Fruit fly (Drosophila melanogaster) whole organism, embryonic: ENCODE data around the gene CG13690.

Source experiments
- Awh ChIP-seq: fragments of 200-800 bp; sonication (Bioruptor generic); IDR thresholded peaks from 2 replicates; pipeline ENCODE4, ENCODE4 v1.3.6; 2022; ENCODE audit warnings: missing biosample characterization, missing genetic modification characterization
- CG10209 ChIP-seq: fragments of 200-800 bp; sonication (Bioruptor generic); optimal IDR thresholded peaks from 3 replicates; lab custom pipeline; 2017; ENCODE audit warnings: missing biosample characterization, mild to moderate bottlenecking, missing genetic modification characterization, missing genetic modification reagents
- CG10267 ChIP-seq: fragments of 200-800 bp; sonication (Bioruptor generic); optimal IDR thresholded peaks from 2 replicates; lab custom pipeline; 2018; ENCODE audit warnings: missing biosample characterization, mild to moderate bottlenecking, missing genetic modification characterization, moderate library complexity
- CG10565 ChIP-seq: fragments of 200-800 bp; sonication (Bioruptor generic); optimal IDR thresholded peaks from 3 replicates; lab custom pipeline; 2016; ENCODE audit warnings: missing biosample characterization, mild to moderate bottlenecking, missing genetic modification characterization
- CG11696 ChIP-seq: fragments of 200-800 bp; sonication (Bioruptor generic); IDR thresholded peaks from 2 replicates; pipeline ENCODE4 v1.3.6; 2022; ENCODE audit warnings: missing biosample characterization, missing genetic modification characterization
- CG12769 ChIP-seq: fragments of 200-800 bp; sonication (Bioruptor generic); optimal IDR thresholded peaks from 2 replicates; lab custom pipeline; 2019; ENCODE audit warnings: missing biosample characterization, mild to moderate bottlenecking, missing genetic modification characterization, moderate library complexity
- CG13624 ChIP-seq: fragments of 200-800 bp; sonication (Bioruptor generic); optimal IDR thresholded peaks from 2 replicates; lab custom pipeline; 2016; ENCODE audit warnings: missing biosample characterization, missing genetic modification characterization
- CG13894 ChIP-seq: fragments of 200-800 bp; sonication (Bioruptor generic); optimal IDR thresholded peaks from 3 replicates; lab custom pipeline; 2018; ENCODE audit warnings: missing biosample characterization, mild to moderate bottlenecking, missing genetic modification characterization, moderate library complexity
- CG14965 ChIP-seq: fragments of 200-800 bp; sonication (Bioruptor generic); optimal IDR thresholded peaks from 2 replicates; lab custom pipeline; 2016; ENCODE audit warnings: missing biosample characterization, missing genetic modification characterization, borderline replicate concordance
- CG1529 ChIP-seq: fragments of 200-800 bp; sonication (Bioruptor generic); optimal IDR thresholded peaks from 3 replicates; lab custom pipeline; 2018; ENCODE audit warnings: missing biosample characterization, missing genetic modification characterization
- CG1602 ChIP-seq: fragments of 200-800 bp; sonication (Bioruptor generic); optimal IDR thresholded peaks from 3 replicates; lab custom pipeline; 2016; ENCODE audit warnings: missing biosample characterization, missing genetic modification characterization
- CG3726 ChIP-seq: fragments of 200-800 bp; sonication (Bioruptor generic); IDR thresholded peaks from 3 replicates; pipeline ENCODE4, ENCODE4 v1.3.6; 2022; ENCODE audit warnings: missing biosample characterization, missing genetic modification characterization
- CG7372 ChIP-seq: fragments of 200-800 bp; sonication (Bioruptor generic); IDR thresholded peaks from 2 replicates; pipeline ENCODE4 v1.3.6; 2022; ENCODE audit warnings: missing biosample characterization, missing genetic modification characterization
- CkIIα-i1 ChIP-seq: fragments of 200-800 bp; sonication (Bioruptor generic); IDR thresholded peaks from 2 replicates; pipeline ENCODE4 v1.3.6; 2022; ENCODE audit warnings: missing biosample characterization, missing genetic modification characterization
- Dip2 ChIP-seq: fragments of 200-800 bp; sonication (Bioruptor generic); IDR thresholded peaks from 2 replicates; pipeline ENCODE4 v1.3.6; 2022; ENCODE audit warnings: missing biosample characterization, missing genetic modification characterization
- Dip3 ChIP-seq: fragments of 200-800 bp; sonication (Bioruptor generic); optimal IDR thresholded peaks from 3 replicates; lab custom pipeline; 2016; ENCODE audit warnings: missing biosample characterization, missing genetic modification characterization
- GATAe ChIP-seq: fragments of 200-800 bp; sonication (Bioruptor generic); conservative IDR thresholded peaks from 2 replicates; pipeline ENCODE4 v1.3.6; 2022; ENCODE audit warnings: missing biosample characterization, missing genetic modification characterization
- H2.0 ChIP-seq: fragments of 200-800 bp; sonication (Bioruptor generic); IDR thresholded peaks from 2 replicates; pipeline ENCODE4 v1.3.6; 2022; ENCODE audit warnings: missing biosample characterization, missing genetic modification characterization
- Hmr ChIP-seq: fragments of 200-800 bp; sonication (Bioruptor generic); optimal IDR thresholded peaks from 3 replicates; lab custom pipeline; 2017; ENCODE audit warnings: mild to moderate bottlenecking, missing biosample characterization, missing genetic modification reagents, missing genetic modification characterization
- Hr51 ChIP-seq, 2 experiments: fragments of 200-800 bp; sonication (Bioruptor generic); optimal IDR thresholded peaks; 2 replicates in 1 of 2; 3 replicates in 1 of 2; lab custom pipeline; 2016 to 2018; ENCODE audit warnings: missing biosample characterization in 2 of 2, missing genetic modification characterization in 2 of 2, mild to moderate bottlenecking in 1 of 2, moderate library complexity in 1 of 2
- Hsf ChIP-seq: fragments of 200-800 bp; sonication (Bioruptor generic); optimal IDR thresholded peaks from 3 replicates; lab custom pipeline; 2016; ENCODE audit warnings: missing biosample characterization, missing genetic modification characterization
- Kr ChIP-seq: fragments of 200-800 bp; sonication (Bioruptor generic); optimal IDR thresholded peaks from 2 replicates; lab custom pipeline; 2017; ENCODE audit warnings: missing biosample characterization, mild to moderate bottlenecking, missing genetic modification characterization
- Opbp ChIP-seq: fragments of 200-800 bp; sonication (Bioruptor generic); IDR thresholded peaks from 3 replicates; pipeline ENCODE4 v1.3.6; 2022; ENCODE audit warnings: missing biosample characterization, missing genetic modification characterization; ENCODE audit not compliant: partially characterized antibody
- TFAM ChIP-seq: fragments of 200-800 bp; sonication (Bioruptor generic); optimal IDR thresholded peaks from 2 replicates; lab custom pipeline; 2017; ENCODE audit warnings: missing biosample characterization, missing genetic modification characterization, inconsistent platforms
- Vsx1 ChIP-seq: fragments of 200-800 bp; sonication (Bioruptor generic); optimal IDR thresholded peaks from 2 replicates; lab custom pipeline; 2017; ENCODE audit warnings: missing biosample characterization, mild to moderate bottlenecking, missing genetic modification characterization, missing genetic modification reagents
- abd-A ChIP-seq: fragments of 200-800 bp; sonication (Bioruptor generic); optimal IDR thresholded peaks from 3 replicates; lab custom pipeline; 2019; ENCODE audit warnings: missing biosample characterization, mild to moderate bottlenecking, missing genetic modification characterization, moderate library complexity
- al ChIP-seq: fragments of 200-800 bp; sonication (Bioruptor generic); IDR thresholded peaks from 2 replicates; pipeline ENCODE4 v1.3.6; 2022; ENCODE audit warnings: missing biosample characterization, missing genetic modification characterization
- bigmax ChIP-seq: fragments of 200-800 bp; sonication (Bioruptor generic); optimal IDR thresholded peaks from 2 replicates; lab custom pipeline; 2018; ENCODE audit warnings: missing biosample characterization, mild to moderate bottlenecking, missing genetic modification characterization
- chinmo ChIP-seq: fragments of 200-800 bp; sonication (Bioruptor generic); IDR thresholded peaks from 4 replicates; pipeline ENCODE4 v1.3.6; 2022; ENCODE audit warnings: missing biosample characterization, missing genetic modification characterization; ENCODE audit not compliant: partially characterized antibody
- da ChIP-seq: fragments of 200-800 bp; sonication (Bioruptor generic); optimal IDR thresholded peaks from 2 replicates; lab custom pipeline; 2016; ENCODE audit warnings: missing biosample characterization, missing genetic modification characterization
- grn ChIP-seq: fragments of 200-800 bp; sonication (Bioruptor generic); optimal IDR thresholded peaks from 3 replicates; lab custom pipeline; 2017; ENCODE audit warnings: missing biosample characterization, missing genetic modification characterization
- gsb-n ChIP-seq: fragments of 200-800 bp; sonication (Bioruptor generic); optimal IDR thresholded peaks from 3 replicates; lab custom pipeline; 2018; ENCODE audit warnings: missing biosample characterization, mild to moderate bottlenecking, missing genetic modification characterization
- her ChIP-seq: fragments of 200-800 bp; sonication (Bioruptor generic); optimal IDR thresholded peaks from 2 replicates; lab custom pipeline; 2016; ENCODE audit warnings: missing biosample characterization, missing genetic modification characterization
- nom ChIP-seq: fragments of 200-800 bp; sonication (Bioruptor generic); optimal IDR thresholded peaks from 2 replicates; lab custom pipeline; 2017; ENCODE audit warnings: missing biosample characterization, missing genetic modification characterization, mild to moderate bottlenecking, moderate library complexity, missing genetic modification reagents
- oc ChIP-seq: fragments of 200-800 bp; sonication (Bioruptor generic); optimal IDR thresholded peaks from 2 replicates; lab custom pipeline; 2018; ENCODE audit warnings: missing biosample characterization, mild to moderate bottlenecking, missing genetic modification characterization, moderate library complexity
- otp ChIP-seq: fragments of 200-800 bp; sonication (Bioruptor generic); IDR thresholded peaks from 3 replicates; pipeline ENCODE4, ENCODE4 v1.3.6; 2022; ENCODE audit warnings: missing biosample characterization, missing genetic modification characterization
- pho ChIP-seq: fragments of 200-800 bp; sonication (Bioruptor generic); optimal IDR thresholded peaks from 2 replicates; lab custom pipeline; 2016; ENCODE audit warnings: missing biosample characterization, missing genetic modification characterization
- sd ChIP-seq: fragments of 200-800 bp; sonication (Bioruptor generic); optimal IDR thresholded peaks from 3 replicates; lab custom pipeline; 2018; ENCODE audit warnings: missing biosample characterization, mild to moderate bottlenecking, missing genetic modification characterization, moderate library complexity
- sens ChIP-seq: fragments of 200-800 bp; sonication (Bioruptor generic); peaks from one replicate; lab custom pipeline; 2016; ENCODE audit warnings: missing biosample characterization, missing genetic modification characterization
- sr ChIP-seq: fragments of 200-800 bp; sonication (Bioruptor generic); IDR thresholded peaks from 3 replicates; pipeline ENCODE4 v1.3.6; 2022; ENCODE audit warnings: missing biosample characterization, missing genetic modification characterization
- tgo ChIP-seq: fragments of 200-800 bp; sonication (Bioruptor generic); IDR thresholded peaks from 3 replicates; pipeline ENCODE4 v1.3.6; 2022; ENCODE audit warnings: missing biosample characterization, missing genetic modification characterization
- usp ChIP-seq: fragments of >200 bp; optimal IDR thresholded peaks from 2 replicates; lab custom pipeline; 2017; ENCODE audit warnings: missing biosample characterization, missing genetic modification characterization
- vvl ChIP-seq: fragments of 200-800 bp; sonication (Bioruptor generic); IDR thresholded peaks from 2 replicates; pipeline ENCODE4 v1.3.6; 2022; ENCODE audit warnings: missing biosample characterization, missing genetic modification characterization
- zfh1 ChIP-seq: fragments of 200-800 bp; sonication (Bioruptor generic); IDR thresholded peaks from 3 replicates; pipeline ENCODE4 v1.3.6; 2022; ENCODE audit warnings: missing biosample characterization, missing genetic modification characterization

The CG13690 gene

dm6 chr2L:395366-396117, 23.9 kb downstream of the CG13690 start (continued):
- TF ChIP-seq CG7372 (GFP tag; lab: Robert Waterston, UW), result no peak
- 0 out of 3 replicates have a peak, but pooled peaks have one; percentile 23 for TF ChIP-seq zfh1 (GFP tag; lab: Robert Waterston, UW)

- peak; percentile 85 for TF ChIP-seq vvl (GFP tag; lab: Robert Waterston, UW)
- peak; percentile 72 for TF ChIP-seq abd-A (tag; lab: Kevin White, UChicago)
- no peak for TF ChIP-seq nom (GFP tag; lab: Kevin White, UChicago)
- peak; percentile 99 for TF ChIP-seq Awh (GFP tag; lab: Robert Waterston, UW)
- peak; percentile 92 for TF ChIP-seq oc (tag; lab: Kevin White, UChicago)
- peak; percentile 68 for TF ChIP-seq Vsx1 (GFP tag; lab: Kevin White, UChicago)
- TF ChIP-seq otp (GFP tag; lab: Robert Waterston, UW), result peak; percentile 59; the same call in 1 of the 3 replicates
- TF ChIP-seq CG12769 (tag; lab: Kevin White, UChicago), result peak; percentile 63
- no peak for TF ChIP-seq CG13624
- TF ChIP-seq, all 482 proteins: peak for 7
Observed at dm6 chr2L:392529-392928, 26.9 kb downstream of the CG13690 start.

- TF ChIP-seq gsb-n (tag; lab: Kevin White, UChicago) (peak; percentile 42), oc (tag; lab: Kevin White, UChicago) (peak; percentile 72), Awh (GFP tag; lab: Robert Waterston, UW) (peak; percentile 96), CG12769 (tag; lab: Kevin White, UChicago) (peak; percentile 42), vvl (GFP tag; lab: Robert Waterston, UW) (peak; percentile 80; the same call in 1 of the 2 replicates), chinmo (GFP tag; lab: Robert Waterston, UW) (0 out of 4 replicates have a peak, but pooled peaks have one; percentile 47), CG1529 (GFP tag; lab: Kevin White, UChicago) (no peak), Vsx1 (GFP tag; lab: Kevin White, UChicago) (peak; percentile 26), grn (peak; percentile 55), Opbp (GFP tag; lab: Robert Waterston, UW) (no peak), H2.0 (no peak), abd-A (tag; lab: Kevin White, UChicago) (peak; percentile 84), CkIIα-i1 (GFP tag; lab: Robert Waterston, UW) (no peak), CG1602 (GFP tag; lab: Kevin White, UChicago) (no peak), Hr51 (GFP tag; optimal IDR thresholded peaks at IDR 0.05; lab: Kevin White, UChicago) (no peak), sr (GFP tag; lab: Robert Waterston, UW) (peak; percentile 81; the same call in 2 of the 3 replicates), sd (tag; lab: Kevin White, UChicago) (peak; percentile 47), Hsf (GFP tag; lab: Kevin White, UChicago) (no peak), CG13894 (tag; lab: Kevin White, UChicago) (peak; percentile 8)
- TF ChIP-seq, all 482 proteins: peak for 12
Observed at dm6 chr2L:390509-390908, 28.9 kb downstream of the CG13690 start.

dm6 chr2L:382807-383206, 36.6 kb downstream of the CG13690 start:
- TF ChIP-seq CG10209 (GFP tag; lab: Kevin White, UChicago) (no peak), bigmax (GFP tag; lab: Kevin White, UChicago) (no peak), al (no peak), CG11696 (no peak), GATAe (no peak), TFAM (no peak), usp (no peak), CG3726 (no peak), Hmr (no peak), CG10565 (no peak), Kr (no peak), Dip3 (GFP tag; lab: Kevin White, UChicago) (no peak), tgo (GFP tag; lab: Robert Waterston, UW) (no peak), Dip2 (GFP tag; lab: Robert Waterston, UW) (no peak), da (GFP tag; lab: Kevin White, UChicago) (no peak), CG10267 (tag; lab: Kevin White, UChicago) (no peak), pho (GFP tag; lab: Kevin White, UChicago) (no peak), CG14965 (GFP tag; lab: Kevin White, UChicago) (no peak), her (GFP tag; lab: Kevin White, UChicago) (no peak), sens (peak; percentile 78)
